Worm (Caenorhabditis elegans): ENCODE data around the gene fln-1.
"Not testable (repeated sequence)": the region's sequence is repeated elsewhere in the genome, so short reads cannot be mapped to it uniquely, and the experiment has no call there.

Gene fln-1

ce11 chrIV:385150-385937 is 9.5 kb upstream of the fln-1 start, which contains the start of gene rps-24:
rps-24 (plus strand) TSS chrIV:385887.
- TF ChIP-seq unc-62 (GFP tag; optimal IDR thresholded peaks at IDR 0.05), result not testable (repeated sequence)

- no peak for TF ChIP-seq unc-62 (GFP tag; optimal IDR thresholded peaks at IDR 0.05)
Measured at ce11 chrIV:383135-383731, 7.4 kb upstream of the fln-1 start, which contains the start of gene spl-1. spl-1 (minus strand) TSS chrIV:383185.

ce11 chrIV:379605-380004 is 3.8 kb upstream of the fln-1 start:
- no peak for TF ChIP-seq unc-62 (GFP tag; optimal IDR thresholded peaks at IDR 0.05)

- TF ChIP-seq unc-62 (GFP tag; optimal IDR thresholded peaks at IDR 0.05), result no peak
Measured at ce11 chrIV:378838-379237, 3.0 kb upstream of the fln-1 start.

- no peak for TF ChIP-seq unc-62 (GFP tag; optimal IDR thresholded peaks at IDR 0.05)
Measured at ce11 chrIV:378367-378766, 2.6 kb upstream of the fln-1 start.

- no peak for TF ChIP-seq unc-62 (GFP tag; optimal IDR thresholded peaks at IDR 0.05)
Measured at ce11 chrIV:377791-378190, 2.0 kb upstream of the fln-1 start.

- no peak for TF ChIP-seq unc-62 (GFP tag; optimal IDR thresholded peaks at IDR 0.05)
Measured at ce11 chrIV:373963-374362, 1.9 kb downstream of the fln-1 start.

- no peak for TF ChIP-seq unc-62 (GFP tag; optimal IDR thresholded peaks at IDR 0.05)
Measured at ce11 chrIV:372146-372789, 3.5 kb downstream of the fln-1 start.

ce11 chrIV:366406-366805 is 9.4 kb downstream of the fln-1 start:
- TF ChIP-seq unc-62 (GFP tag; optimal IDR thresholded peaks at IDR 0.05), result no peak

- no peak for TF ChIP-seq unc-62 (GFP tag; optimal IDR thresholded peaks at IDR 0.05)
Measured at ce11 chrIV:364983-365382, 10.8 kb downstream of the fln-1 start.

ce11 chrIV:343279-343678 is 32.5 kb downstream of the fln-1 start:
- no peak for TF ChIP-seq unc-62 (GFP tag; optimal IDR thresholded peaks at IDR 0.05)

ce11 chrIV:339508-339907 is 36.3 kb downstream of the fln-1 start, which contains the start of gene cdh-8:
cdh-8 (plus strand) TSS chrIV:339808.
- TF ChIP-seq unc-62 (GFP tag; optimal IDR thresholded peaks at IDR 0.05), result no peak

- no peak for TF ChIP-seq unc-62 (GFP tag; optimal IDR thresholded peaks at IDR 0.05)
Measured at ce11 chrIV:338192-338831, 37.5 kb downstream of the fln-1 start.

- no peak for TF ChIP-seq unc-62 (GFP tag; optimal IDR thresholded peaks at IDR 0.05)
Measured at ce11 chrIV:337128-337646, 38.6 kb downstream of the fln-1 start, which contains the start of gene pxmp-4. pxmp-4 (minus strand) TSS chrIV:337178.

ce11 chrIV:330523-330922 is 45.3 kb downstream of the fln-1 start, which contains the start of gene F18F11.4:
F18F11.4 (plus strand) TSS chrIV:330823.
- TF ChIP-seq unc-62 (GFP tag; optimal IDR thresholded peaks at IDR 0.05), result no peak

ce11 chrIV:326564-327070 is 49.2 kb downstream of the fln-1 start, which contains the start of gene col-101:
col-101 (minus strand) TSS chrIV:327020.
- TF ChIP-seq unc-62 (GFP tag; optimal IDR thresholded peaks at IDR 0.05), result no peak
